Fruit fly (Drosophila melanogaster) whole organism, embryonic: ENCODE results near the gene CG31549.

ENCODE experiments used
- ATbp ChIP-seq: fragments of 200-800 bp; sonication (Bioruptor generic); optimal IDR thresholded peaks from 2 replicates; lab custom pipeline; 2017; ENCODE audit warnings: missing biosample characterization, mild to moderate bottlenecking, missing genetic modification characterization, missing genetic modification reagents
- Adf1 ChIP-seq: fragments of 200-800 bp; sonication (Bioruptor generic); IDR thresholded peaks from 2 replicates; pipeline ENCODE4 v1.3.6; 2022; ENCODE audit warnings: missing biosample characterization, missing genetic modification characterization
- Atf3 ChIP-seq: fragments of 200-800 bp; sonication (Bioruptor generic); optimal IDR thresholded peaks from 3 replicates; lab custom pipeline; 2016; ENCODE audit warnings: missing biosample characterization, missing genetic modification characterization
- Atf6 ChIP-seq: fragments of 200-800 bp; sonication (Bioruptor generic); IDR thresholded peaks from 2 replicates; pipeline ENCODE4 v1.3.6; 2022; ENCODE audit warnings: missing biosample characterization, missing genetic modification characterization
- CG17612 ChIP-seq: fragments of 200-800 bp; sonication (Bioruptor generic); IDR thresholded peaks from 2 replicates; pipeline ENCODE4 v1.3.6; 2022; ENCODE audit warnings: missing biosample characterization, missing genetic modification characterization
- CG2199 ChIP-seq: fragments of 200-800 bp; sonication (Bioruptor generic); IDR thresholded peaks from 3 replicates; pipeline ENCODE4 v1.3.6; 2022; ENCODE audit warnings: missing biosample characterization, missing genetic modification characterization
- CG30403 ChIP-seq: fragments of 200-800 bp; sonication (Bioruptor generic); optimal IDR thresholded peaks from 3 replicates; lab custom pipeline; 2016; ENCODE audit warnings: missing biosample characterization, missing genetic modification characterization
- CG3407 ChIP-seq: fragments of 200-800 bp; sonication (Bioruptor generic); optimal IDR thresholded peaks from 2 replicates; lab custom pipeline; 2018; ENCODE audit warnings: missing biosample characterization, mild to moderate bottlenecking, missing genetic modification characterization
- CG42726 ChIP-seq: fragments of 200-800 bp; sonication (Bioruptor generic); IDR thresholded peaks from 2 replicates; pipeline ENCODE4 v1.3.6; 2022; ENCODE audit warnings: missing biosample characterization, missing genetic modification characterization; ENCODE audit not compliant: partially characterized antibody
- CG4820 ChIP-seq: fragments of 200-800 bp; sonication (Bioruptor generic); optimal IDR thresholded peaks from 3 replicates; lab custom pipeline; 2016; ENCODE audit warnings: missing biosample characterization, missing genetic modification characterization
- CG4854 ChIP-seq: fragments of 200-800 bp; sonication (Bioruptor generic); optimal IDR thresholded peaks from 2 replicates; lab custom pipeline; 2016; ENCODE audit warnings: missing biosample characterization, missing genetic modification characterization, inconsistent platforms
- CG7271 ChIP-seq: fragments of 200-800 bp; sonication (Bioruptor generic); optimal IDR thresholded peaks from 2 replicates; lab custom pipeline; 2018; ENCODE audit warnings: missing biosample characterization, mild to moderate bottlenecking, missing genetic modification characterization, moderate library complexity
- CG7357 ChIP-seq: fragments of 200-800 bp; sonication (Bioruptor generic); IDR thresholded peaks from 3 replicates; pipeline ENCODE4 v1.3.6; 2022; ENCODE audit warnings: missing biosample characterization, missing genetic modification characterization
- CG7745 ChIP-seq: fragments of 200-800 bp; sonication (Bioruptor generic); optimal IDR thresholded peaks from 2 replicates; lab custom pipeline; 2018; ENCODE audit warnings: missing biosample characterization, mild to moderate bottlenecking, missing genetic modification characterization, moderate library complexity
- CG8281 ChIP-seq: fragments of 200-800 bp; sonication (Bioruptor generic); optimal IDR thresholded peaks from 2 replicates; lab custom pipeline; 2018; ENCODE audit warnings: missing biosample characterization, mild to moderate bottlenecking, missing genetic modification characterization, moderate library complexity
- CrebB ChIP-seq: fragments of 200-800 bp; sonication (Bioruptor generic); optimal IDR thresholded peaks from 3 replicates; lab custom pipeline; 2018; ENCODE audit warnings: missing biosample characterization, mild to moderate bottlenecking, missing genetic modification characterization
- Dp ChIP-seq: fragments of 200-800 bp; sonication (Bioruptor generic); optimal IDR thresholded peaks from 2 replicates; lab custom pipeline; 2018; ENCODE audit warnings: missing biosample characterization, mild to moderate bottlenecking, missing genetic modification characterization, moderate library complexity
- Ets97D ChIP-seq: fragments of 200-800 bp; sonication (Bioruptor generic); optimal IDR thresholded peaks from 3 replicates; lab custom pipeline; 2016; ENCODE audit warnings: missing biosample characterization, missing genetic modification characterization
- Fer1 ChIP-seq: fragments of 200-800 bp; sonication (Bioruptor generic); optimal IDR thresholded peaks from 2 replicates; lab custom pipeline; 2017; ENCODE audit warnings: missing biosample characterization, mild to moderate bottlenecking, missing genetic modification characterization
- HLH3B ChIP-seq: fragments of 200-800 bp; sonication (Bioruptor generic); IDR thresholded peaks from 2 replicates; pipeline ENCODE4 v1.3.6; 2022; ENCODE audit warnings: missing biosample characterization, missing genetic modification characterization
- Jarid2 ChIP-seq: fragments of 200-800 bp; sonication (Bioruptor generic); optimal IDR thresholded peaks from 3 replicates; lab custom pipeline; 2017; ENCODE audit warnings: mild to moderate bottlenecking, missing biosample characterization, missing genetic modification reagents, missing genetic modification characterization
- Lim3 ChIP-seq: fragments of 200-800 bp; sonication (Bioruptor generic); IDR thresholded peaks from 2 replicates; pipeline ENCODE4 v1.3.6; 2022; ENCODE audit warnings: missing biosample characterization, missing genetic modification characterization
- Mad ChIP-seq: fragments of 200-800 bp; sonication (Bioruptor generic); optimal IDR thresholded peaks from 2 replicates; lab custom pipeline; 2016; ENCODE audit warnings: missing biosample characterization, missing genetic modification characterization
- Myb ChIP-seq: fragments of 200-800 bp; sonication (Bioruptor generic); optimal IDR thresholded peaks from 2 replicates; lab custom pipeline; 2016; ENCODE audit warnings: missing biosample characterization, missing genetic modification characterization
- NC2α ChIP-seq: fragments of 200-800 bp; sonication (Bioruptor generic); optimal IDR thresholded peaks from 2 replicates; lab custom pipeline; 2016; ENCODE audit warnings: missing biosample characterization, missing genetic modification characterization
- Pdp1 ChIP-seq, 2 experiments: fragments of 200-800 bp; sonication (Bioruptor generic); optimal IDR thresholded peaks; 3 replicates each; lab custom pipeline; 2016; ENCODE audit warnings: missing biosample characterization in 2 of 2, missing genetic modification characterization in 2 of 2, mild to moderate bottlenecking in 1 of 2, moderate library complexity in 1 of 2
- Rx ChIP-seq: fragments of 200-800 bp; sonication (Bioruptor generic); IDR thresholded peaks from 2 replicates; pipeline ENCODE4 v1.3.6; 2022; ENCODE audit warnings: missing biosample characterization, missing genetic modification characterization
- Sin3A ChIP-seq: fragments of >200 bp; optimal IDR thresholded peaks from 2 replicates; lab custom pipeline; 2018
- Sry-β ChIP-seq: fragments of 200-800 bp; sonication (Bioruptor generic); optimal IDR thresholded peaks from 2 replicates; lab custom pipeline; 2018; ENCODE audit warnings: missing biosample characterization, mild to moderate bottlenecking, missing genetic modification characterization, moderate library complexity
- ase ChIP-seq: fragments of 200-800 bp; sonication (Bioruptor generic); IDR thresholded peaks from 3 replicates; pipeline ENCODE4 v1.3.6; 2022; ENCODE audit warnings: missing biosample characterization, missing genetic modification characterization
- br ChIP-seq: fragments of >200 bp; optimal IDR thresholded peaks from 2 replicates; lab custom pipeline; 2017
- chinmo ChIP-seq: fragments of 200-800 bp; sonication (Bioruptor generic); IDR thresholded peaks from 4 replicates; pipeline ENCODE4 v1.3.6; 2022; ENCODE audit warnings: missing biosample characterization, missing genetic modification characterization; ENCODE audit not compliant: partially characterized antibody
- chm ChIP-seq: fragments of 200-800 bp; sonication (Bioruptor generic); IDR thresholded peaks from 2 replicates; pipeline ENCODE4 v1.3.6; 2022; ENCODE audit warnings: missing biosample characterization, missing genetic modification characterization
- crp ChIP-seq, 2 experiments: fragments of 200-800 bp; sonication (Bioruptor generic); optimal IDR thresholded peaks; 2 replicates in 1 of 2; 3 replicates in 1 of 2; lab custom pipeline; 2017; ENCODE audit warnings: missing biosample characterization in 2 of 2, missing genetic modification characterization in 2 of 2, mild to moderate bottlenecking in 1 of 2, moderate library complexity in 1 of 2
- dm ChIP-seq: fragments of 200-800 bp; sonication (Bioruptor generic); optimal IDR thresholded peaks from 3 replicates; lab custom pipeline; 2016; ENCODE audit warnings: missing biosample characterization, missing genetic modification characterization
- dmrt11E ChIP-seq: fragments of 200-800 bp; sonication (Bioruptor generic); optimal IDR thresholded peaks from 3 replicates; lab custom pipeline; 2018; ENCODE audit warnings: missing biosample characterization, mild to moderate bottlenecking, missing genetic modification characterization, moderate library complexity
- fd64A ChIP-seq: fragments of 200-800 bp; sonication (Bioruptor generic); optimal IDR thresholded peaks from 3 replicates; lab custom pipeline; 2018; ENCODE audit warnings: missing biosample characterization, mild to moderate bottlenecking, missing genetic modification characterization
- fd96Cb ChIP-seq: fragments of 200-800 bp; sonication (Bioruptor generic); optimal IDR thresholded peaks from 2 replicates; lab custom pipeline; 2018; ENCODE audit warnings: missing biosample characterization, mild to moderate bottlenecking, missing genetic modification characterization, moderate library complexity
- gt ChIP-seq: fragments of 200-800 bp; sonication (Bioruptor generic); IDR thresholded peaks from 2 replicates; pipeline ENCODE4 v1.3.6; 2022; ENCODE audit warnings: missing biosample characterization, missing genetic modification characterization
- inv ChIP-seq: fragments of 200-800 bp; sonication (Bioruptor generic); IDR thresholded peaks from 2 replicates; pipeline ENCODE4 v1.3.6; 2022; ENCODE audit warnings: missing biosample characterization, missing genetic modification characterization; ENCODE audit not compliant: partially characterized antibody
- odd ChIP-seq: fragments of 200-800 bp; sonication (Bioruptor generic); optimal IDR thresholded peaks from 2 replicates; lab custom pipeline; 2017; ENCODE audit warnings: missing biosample characterization, mild to moderate bottlenecking, missing genetic modification characterization
- rib ChIP-seq: fragments of 200-800 bp; sonication (Bioruptor generic); IDR thresholded peaks from 2 replicates; pipeline ENCODE4 v1.3.6; 2022; ENCODE audit warnings: missing biosample characterization, missing genetic modification characterization
- sens ChIP-seq: fragments of 200-800 bp; sonication (Bioruptor generic); peaks from one replicate; lab custom pipeline; 2016; ENCODE audit warnings: missing biosample characterization, missing genetic modification characterization
- sima ChIP-seq: fragments of 200-800 bp; sonication (Bioruptor generic); optimal IDR thresholded peaks from 2 replicates; lab custom pipeline; 2016; ENCODE audit warnings: missing biosample characterization, missing genetic modification characterization
- sr ChIP-seq: fragments of 200-800 bp; sonication (Bioruptor generic); IDR thresholded peaks from 3 replicates; pipeline ENCODE4 v1.3.6; 2022; ENCODE audit warnings: missing biosample characterization, missing genetic modification characterization
- toy ChIP-seq: fragments of 200-800 bp; sonication (Bioruptor generic); IDR thresholded peaks from 2 replicates; pipeline ENCODE4 v1.3.6; 2022; ENCODE audit warnings: missing biosample characterization, missing genetic modification characterization

Gene CG31549

DNA sequence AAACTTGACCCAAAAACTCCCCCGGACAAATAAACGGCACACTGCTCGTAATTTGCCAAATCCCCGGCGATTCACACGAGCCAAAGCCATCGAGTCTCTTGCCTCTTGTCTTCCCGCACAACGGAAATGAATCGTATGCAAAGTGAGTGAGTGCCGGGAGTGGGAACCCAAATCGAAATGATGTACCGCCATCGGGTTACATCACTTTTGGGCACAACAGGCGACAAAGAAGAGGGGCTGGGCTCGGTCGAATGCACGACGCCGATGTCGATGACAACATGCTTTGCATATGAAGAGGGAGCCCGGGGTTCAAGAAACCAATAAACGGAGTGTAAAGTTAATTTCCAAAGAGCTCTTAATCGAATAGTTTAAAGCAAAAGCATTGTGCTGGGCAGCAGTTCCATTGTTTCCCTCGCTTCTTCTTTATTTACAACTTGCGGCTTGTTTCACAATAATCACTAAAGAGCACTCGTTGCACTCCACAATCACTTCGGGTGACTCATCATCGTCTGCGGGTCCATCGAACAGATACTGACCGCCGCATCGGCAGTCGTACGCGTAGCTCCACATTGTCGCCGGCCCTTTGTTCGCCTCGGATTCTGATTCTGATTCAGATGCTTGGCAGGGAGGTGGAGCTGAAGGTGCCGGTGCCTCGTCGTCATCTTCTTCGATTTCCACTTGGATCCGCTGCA lies 10.1 kb upstream of the CG31549 start (continued):
- no peak for TF ChIP-seq ase
- TF ChIP-seq Lim3: no peak
- peak in 1 of 2 experiments; percentile 69 for TF ChIP-seq Pdp1 (GFP tag; optimal IDR thresholded peaks at IDR 0.05; lab: Kevin White, UChicago)
- no peak for TF ChIP-seq CG17612 (GFP tag; lab: Robert Waterston, UW)
- no peak for TF ChIP-seq Rx (GFP tag; lab: Robert Waterston, UW)
- TF ChIP-seq fd64A (GFP tag; lab: Kevin White, UChicago): no peak
- 0 out of 2 replicates have a peak, but pooled peaks have one; percentile 19 for TF ChIP-seq CG42726 (GFP tag; lab: Robert Waterston, UW)
- TF ChIP-seq CG4854 (GFP tag; lab: Kevin White, UChicago): no peak
- peak; percentile 23 for TF ChIP-seq sens (GFP tag; lab: Kevin White, UChicago)
- TF ChIP-seq dm: no peak
- no peak for TF ChIP-seq CG4820 (GFP tag; lab: Kevin White, UChicago)
- no peak for TF ChIP-seq NC2α
- no peak for TF ChIP-seq inv (GFP tag; lab: Robert Waterston, UW)
- no peak for TF ChIP-seq CG7271 (tag; lab: Kevin White, UChicago)
- TF ChIP-seq, all 482 proteins: peak for 14

- no peak for TF ChIP-seq chinmo (GFP tag; lab: Robert Waterston, UW)
- TF ChIP-seq Jarid2 (GFP tag; lab: Kevin White, UChicago): no peak
- 0 out of 2 replicates have a peak, but pooled peaks have one; percentile 41 for TF ChIP-seq rib (GFP tag; lab: Robert Waterston, UW)
- TF ChIP-seq CG42726 (GFP tag; lab: Robert Waterston, UW): 0 out of 2 replicates have a peak, but pooled peaks have one; percentile 0
- no peak for TF ChIP-seq sima (GFP tag; lab: Kevin White, UChicago)
- TF ChIP-seq CG2199 (GFP tag; lab: Robert Waterston, UW): 0 out of 3 replicates have a peak, but pooled peaks have one; percentile 32
- TF ChIP-seq, all 482 proteins: peak for 3
Observed at dm6 chr3R:5622406-5622752, 9.6 kb upstream of the CG31549 start.

DNA sequence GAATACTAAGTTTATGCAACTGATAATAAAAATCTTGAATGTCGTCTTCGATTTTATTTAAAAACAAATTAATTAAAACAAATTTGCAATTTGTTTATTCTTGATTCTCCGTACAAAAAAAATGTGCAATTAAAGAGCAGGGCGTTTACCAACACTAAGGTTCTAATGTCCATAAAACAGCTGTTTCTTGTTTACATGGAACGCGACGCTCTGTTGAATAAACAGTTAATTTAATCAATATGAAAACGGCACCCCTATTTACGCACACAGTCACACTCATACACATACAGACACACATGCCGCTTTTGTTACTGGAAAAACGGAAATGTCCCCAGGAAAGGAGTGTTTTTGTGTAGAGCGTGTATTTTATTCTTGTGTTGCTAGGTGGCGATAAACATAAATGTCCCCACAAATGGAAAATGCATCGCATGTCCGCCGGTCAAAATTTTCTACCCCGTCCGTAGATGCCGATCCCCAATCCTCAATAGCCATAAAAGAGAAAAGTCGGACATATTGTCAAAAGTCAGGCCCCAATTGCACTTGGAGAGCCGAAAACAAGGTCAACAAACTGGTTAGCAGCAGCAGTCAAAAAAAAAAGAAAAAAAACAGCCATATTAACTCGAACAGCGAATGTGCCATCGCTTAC lies 8.9 kb upstream of the CG31549 start:
- TF ChIP-seq Fer1 (GFP tag; lab: Kevin White, UChicago): peak; percentile 81
- TF ChIP-seq Ets97D (GFP tag; lab: Kevin White, UChicago): peak; percentile 63
- TF ChIP-seq odd (GFP tag; lab: Kevin White, UChicago): peak; percentile 83
- TF ChIP-seq gt (GFP tag; lab: Robert Waterston, UW): no peak
- peak; percentile 76 for TF ChIP-seq CG7745 (tag; lab: Kevin White, UChicago)
- TF ChIP-seq Atf3 (GFP tag; lab: Kevin White, UChicago): peak; percentile 64
- peak; percentile 64 for TF ChIP-seq Mad (GFP tag; lab: Kevin White, UChicago)
- TF ChIP-seq Adf1 (GFP tag; lab: Robert Waterston, UW): no peak
- no peak for TF ChIP-seq Atf6 (GFP tag; lab: Robert Waterston, UW)
- TF ChIP-seq CG7357: no peak
- peak; percentile 64 for TF ChIP-seq dmrt11E (tag; lab: Kevin White, UChicago)
- peak; percentile 55 for TF ChIP-seq fd96Cb
- peak; percentile 77 for TF ChIP-seq CG4854 (GFP tag; lab: Kevin White, UChicago)
- TF ChIP-seq ATbp (GFP tag; lab: Kevin White, UChicago): peak; percentile 93
- peak; percentile 78 for TF ChIP-seq CG7271 (tag; lab: Kevin White, UChicago)
- TF ChIP-seq CG8281 (tag; lab: Kevin White, UChicago): peak; percentile 64
- peak; percentile 19 for TF ChIP-seq Myb (GFP tag; lab: Kevin White, UChicago)
- peak; percentile 65 for TF ChIP-seq Sry-β (GFP tag; lab: Kevin White, UChicago)
- TF ChIP-seq br (lab: Kevin White, UChicago): no peak
- peak; percentile 42 for TF ChIP-seq CG30403
- TF ChIP-seq sr (GFP tag; lab: Robert Waterston, UW): no peak
- TF ChIP-seq HLH3B (GFP tag; lab: Robert Waterston, UW): no peak
- no peak for TF ChIP-seq toy (GFP tag; lab: Robert Waterston, UW)
- no peak for TF ChIP-seq Sin3A (lab: Kevin White, UChicago)
- TF ChIP-seq CG3407 (GFP tag; lab: Kevin White, UChicago): peak; percentile 91
- TF ChIP-seq chm (GFP tag; lab: Robert Waterston, UW): no peak
- TF ChIP-seq Dp: no peak
- peak; percentile 83 for TF ChIP-seq CrebB
- peak; percentile 64 to 88 for TF ChIP-seq crp (GFP tag; optimal IDR thresholded peaks at IDR 0.05; lab: Kevin White, UChicago)
